Worm (Caenorhabditis elegans): ENCODE results near the gene Y51A2B.5.

DNA sequence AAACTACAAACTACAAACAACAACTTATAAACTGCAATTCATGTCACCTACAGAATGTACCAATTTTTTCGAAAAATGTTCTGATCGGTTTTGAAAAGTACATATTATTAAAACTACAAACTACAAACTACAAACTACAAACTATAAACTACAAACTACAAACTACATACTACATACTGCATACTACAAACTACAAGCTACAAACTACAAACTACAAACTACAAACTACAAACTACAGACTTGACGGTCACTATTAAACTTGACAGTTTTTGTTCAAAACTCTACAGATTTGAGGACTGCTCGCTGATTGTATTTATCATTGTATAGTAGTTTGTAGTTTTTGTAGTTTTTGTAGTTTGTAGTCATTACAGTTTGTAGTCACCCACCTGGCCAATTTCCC is 34.8 kb upstream of the Y51A2B.5 start:
- TF ChIP-seq fkh-10 (GFP tag; optimal IDR thresholded peaks at IDR 0.05) (no peak), unc-86 (tag; optimal IDR thresholded peaks at IDR 0.05) (no peak), zip-5 (tag; optimal IDR thresholded peaks at IDR 0.05) (no peak), pqm-1 (tag; optimal IDR thresholded peaks at IDR 0.05) (no peak), odd-2 (tag; optimal IDR thresholded peaks at IDR 0.05) (no peak), pat-9 (tag; optimal IDR thresholded peaks at IDR 0.05) (no peak), nhr-11 (tag; optimal IDR thresholded peaks at IDR 0.05) (no peak), gmeb-2 (tag; optimal IDR thresholded peaks at IDR 0.05) (no peak), unc-3 (GFP tag; conservative IDR thresholded peaks at IDR 0.05) (no peak), unc-3 (tag; optimal IDR thresholded peaks at IDR 0.05) (no peak), ceh-45 (GFP tag; IDR thresholded peaks at IDR 0.05) (no peak)
